Worm (Caenorhabditis elegans): ENCODE results near the gene srh-71.

DNA sequence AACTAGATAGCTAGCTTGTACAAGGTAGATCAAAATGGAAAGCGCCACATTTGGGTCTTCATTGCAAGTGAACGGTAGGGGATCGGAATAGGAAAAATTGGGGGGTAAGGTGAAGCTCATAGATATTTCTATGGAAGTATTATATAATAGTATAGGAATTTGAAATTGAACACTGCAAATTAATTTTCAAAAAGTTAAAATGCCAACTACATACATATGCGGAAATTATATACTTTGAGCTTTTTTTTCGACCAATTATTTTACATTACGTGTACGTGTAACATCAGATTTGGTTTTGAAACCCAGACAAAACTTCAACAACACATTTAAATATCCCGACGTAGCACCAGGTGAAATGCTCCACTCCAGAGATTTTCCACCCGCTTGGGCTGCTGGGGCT, 27.2 kb upstream of the srh-71 start, which contains the start of gene srg-23:
- TF ChIP-seq ets-7 (tag; optimal IDR thresholded peaks at IDR 0.05) (no peak), F13C5.2 (tag; optimal IDR thresholded peaks at IDR 0.05) (no peak)
